Worm (Caenorhabditis elegans): ENCODE results near the gene haf-3.

The haf-3 gene

ce11 chrV:15741851-15742250 lies 24.1 kb downstream of the haf-3 start, which contains the start of gene str-18:
str-18 (minus strand) TSS chrV:15741951.
- TF ChIP-seq ceh-48 (tag; optimal IDR thresholded peaks at IDR 0.05) (no peak), ceh-24 (tag; optimal IDR thresholded peaks at IDR 0.05) (no peak), T23F11.4 (GFP tag; optimal IDR thresholded peaks at IDR 0.05) (no peak), ceh-45 (GFP tag; IDR thresholded peaks at IDR 0.05) (no peak), ceh-18 (tag; optimal IDR thresholded peaks at IDR 0.05) (no peak), unc-3 (GFP tag; conservative IDR thresholded peaks at IDR 0.05) (no peak), unc-3 (tag; optimal IDR thresholded peaks at IDR 0.05) (no peak), pag-3 (tag; optimal IDR thresholded peaks at IDR 0.05; ENCODE audit: borderline replicate concordance) (no peak), ceh-9 (tag; optimal IDR thresholded peaks at IDR 0.05) (no peak), ahr-1 (tag; optimal IDR thresholded peaks at IDR 0.05) (no peak), che-1 (tag; optimal IDR thresholded peaks at IDR 0.05) (no peak), nfya-1 (tag; optimal IDR thresholded peaks at IDR 0.05) (no peak), ceh-19 (GFP tag; optimal IDR thresholded peaks at IDR 0.05) (no peak), ceh-14 (tag; optimal IDR thresholded peaks at IDR 0.05) (no peak)

ce11 chrV:15735720-15736119 lies 30.3 kb downstream of the haf-3 start, which contains the start of gene str-27:
str-27 (minus strand) TSS chrV:15735820.
- TF ChIP-seq nhr-11 (tag; optimal IDR thresholded peaks at IDR 0.05) (no peak), ceh-9 (tag; optimal IDR thresholded peaks at IDR 0.05) (no peak), unc-86 (tag; optimal IDR thresholded peaks at IDR 0.05) (no peak), sdc-2 (tag; optimal IDR thresholded peaks at IDR 0.05) (no peak), unc-55 (GFP tag; optimal IDR thresholded peaks at IDR 0.05) (no peak), pat-9 (tag; optimal IDR thresholded peaks at IDR 0.05) (no peak), T23F11.4 (GFP tag; optimal IDR thresholded peaks at IDR 0.05) (no peak), ets-4 (tag; optimal IDR thresholded peaks at IDR 0.05) (no peak), pros-1 (tag; optimal IDR thresholded peaks at IDR 0.05) (no peak), ceh-34 (tag; optimal IDR thresholded peaks at IDR 0.05) (no peak), ceh-6 (GFP tag; optimal IDR thresholded peaks at IDR 0.05) (no peak), F13H6.1 (tag; optimal IDR thresholded peaks at IDR 0.05) (no peak), pag-3 (tag; optimal IDR thresholded peaks at IDR 0.05; ENCODE audit: borderline replicate concordance) (no peak), ceh-19 (GFP tag; optimal IDR thresholded peaks at IDR 0.05) (no peak), ceh-18 (tag; optimal IDR thresholded peaks at IDR 0.05) (no peak), elt-2 (tag; optimal IDR thresholded peaks at IDR 0.05) (no peak), sox-4 (tag; optimal IDR thresholded peaks at IDR 0.05) (no peak), che-1 (tag; optimal IDR thresholded peaks at IDR 0.05) (no peak), sox-2 (GFP tag; IDR thresholded peaks at IDR 0.05) (no peak), lim-6 (tag; optimal IDR thresholded peaks at IDR 0.05) (no peak)

DNA sequence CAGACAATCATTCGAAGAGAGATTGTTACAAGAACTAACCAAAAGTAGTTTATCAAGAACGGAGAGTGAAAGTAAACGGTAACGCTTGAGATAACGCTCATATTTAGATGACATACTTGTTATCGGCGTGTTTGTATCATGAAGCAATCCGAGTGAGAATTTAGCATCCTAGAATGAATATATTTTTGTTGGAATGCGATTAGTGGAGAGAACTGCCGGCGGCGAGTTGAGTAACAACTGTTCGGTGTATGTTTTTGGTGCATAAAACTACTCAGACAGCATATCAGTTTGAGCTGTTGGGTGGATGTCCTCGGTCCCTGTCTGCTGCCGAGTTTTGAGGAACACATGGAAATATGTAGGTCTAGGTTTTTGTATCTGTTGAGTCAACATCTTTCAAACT lies 32.4 kb downstream of the haf-3 start, which contains the start of gene T23D5.3:
TSS of gene T23D5.3 (minus strand) at position 101 of the 400 bp plus-strand sequence.
- TF ChIP-seq ceh-6 (GFP tag; optimal IDR thresholded peaks at IDR 0.05), result no peak
- TF ChIP-seq sdc-2 (tag; optimal IDR thresholded peaks at IDR 0.05), result no peak
- TF ChIP-seq ceh-22 (tag; optimal IDR thresholded peaks at IDR 0.05), result no peak
- TF ChIP-seq pha-4 (tag; optimal IDR thresholded peaks at IDR 0.05), result no peak
- TF ChIP-seq pros-1 (tag; optimal IDR thresholded peaks at IDR 0.05), result no peak
- no peak for TF ChIP-seq ref-2 (tag; optimal IDR thresholded peaks at IDR 0.05)
- no peak for TF ChIP-seq dmd-4 (tag; optimal IDR thresholded peaks at IDR 0.05; ENCODE audit: borderline replicate concordance)
- no peak for TF ChIP-seq ceh-2 (tag; optimal IDR thresholded peaks at IDR 0.05)
- no peak for TF ChIP-seq zip-5 (tag; optimal IDR thresholded peaks at IDR 0.05)
- no peak for TF ChIP-seq rnt-1 (tag; optimal IDR thresholded peaks at IDR 0.05)
- TF ChIP-seq syd-9 (tag; optimal IDR thresholded peaks at IDR 0.05), result no peak
- no peak for TF ChIP-seq T23F11.4 (GFP tag; optimal IDR thresholded peaks at IDR 0.05)
- no peak for TF ChIP-seq che-1 (tag; optimal IDR thresholded peaks at IDR 0.05)
- TF ChIP-seq ceh-18 (tag; optimal IDR thresholded peaks at IDR 0.05), result no peak
- TF ChIP-seq K02D7.2 (tag; optimal IDR thresholded peaks at IDR 0.05), result no peak
- TF ChIP-seq odd-2 (tag; optimal IDR thresholded peaks at IDR 0.05), result no peak
- no peak for TF ChIP-seq ceh-14 (tag; optimal IDR thresholded peaks at IDR 0.05)
- no peak for TF ChIP-seq ttx-3 (tag; optimal IDR thresholded peaks at IDR 0.05)

All from whole organism, late embryonic.